Worm (Caenorhabditis elegans): ENCODE results near the gene srx-36.

The srx-36 gene

ce11 chrV:7138320-7138719 lies 7.4 kb upstream of the srx-36 start, which contains the start of gene str-112:
TSS of gene str-112 (minus strand) at chrV:7138420.
- no peak for TF ChIP-seq unc-62 (GFP tag; optimal IDR thresholded peaks at IDR 0.05)

ce11 chrV:7136859-7137258 lies 6.0 kb upstream of the srx-36 start:
- no peak for TF ChIP-seq unc-62 (GFP tag; optimal IDR thresholded peaks at IDR 0.05)

- no peak for TF ChIP-seq unc-62 (GFP tag; optimal IDR thresholded peaks at IDR 0.05)
These were observed 3.1 kb upstream of the srx-36 start, which contains the start of gene F10D2.16 for ce11 chrV:7133963-7134362. TSS of gene F10D2.16 (plus strand) at chrV:7134263.

- no peak for TF ChIP-seq unc-62 (GFP tag; optimal IDR thresholded peaks at IDR 0.05)
These were observed 1.4 kb upstream of the srx-36 start, which contains the start of gene sre-10 for ce11 chrV:7132248-7132647. TSS of gene sre-10 (plus strand) at chrV:7132548.

DNA sequence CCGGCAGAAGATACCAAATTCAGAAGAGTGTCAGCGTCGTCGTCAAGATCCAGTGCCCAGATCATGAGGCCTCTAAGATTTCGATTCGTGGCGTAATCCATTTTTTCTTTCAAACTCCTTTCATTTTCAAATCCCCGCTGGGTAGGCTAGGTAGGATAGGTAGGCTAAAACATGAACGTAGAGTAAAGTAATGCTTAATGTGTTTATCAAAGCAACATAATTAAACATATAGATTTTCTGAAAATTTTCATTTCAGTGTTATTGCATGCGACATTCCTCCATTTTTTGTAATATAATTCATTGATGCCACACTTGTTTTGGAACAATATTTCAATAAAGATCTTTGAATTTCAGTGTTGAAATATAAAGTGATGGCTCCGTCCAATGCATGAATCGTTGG lies 1.4 kb downstream of the srx-36 start, which contains the start of gene T01C4.8:
TSS of gene T01C4.8 (minus strand) at position 101 of the 400 bp plus-strand sequence.
- TF ChIP-seq unc-62 (GFP tag; optimal IDR thresholded peaks at IDR 0.05): no peak

DNA sequence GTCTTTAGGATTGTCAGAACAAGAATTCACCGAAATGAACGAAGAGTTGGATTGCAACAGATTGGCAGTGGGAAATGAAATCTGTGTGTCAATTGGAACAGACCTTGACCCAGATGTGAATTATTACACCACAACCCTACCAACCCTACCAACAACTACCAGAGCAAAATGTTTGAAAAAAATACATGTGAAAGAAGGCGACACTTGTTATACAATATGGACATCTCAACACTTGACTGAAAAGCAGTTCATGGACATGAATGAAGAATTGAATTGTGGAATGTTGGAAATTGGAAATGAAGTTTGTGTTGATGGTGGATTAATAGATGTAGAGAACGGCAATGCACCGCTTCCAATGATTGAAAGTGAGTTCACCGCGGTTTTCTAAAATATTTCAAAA lies 6.9 kb downstream of the srx-36 start:
- no peak for TF ChIP-seq unc-62 (GFP tag; optimal IDR thresholded peaks at IDR 0.05)

DNA sequence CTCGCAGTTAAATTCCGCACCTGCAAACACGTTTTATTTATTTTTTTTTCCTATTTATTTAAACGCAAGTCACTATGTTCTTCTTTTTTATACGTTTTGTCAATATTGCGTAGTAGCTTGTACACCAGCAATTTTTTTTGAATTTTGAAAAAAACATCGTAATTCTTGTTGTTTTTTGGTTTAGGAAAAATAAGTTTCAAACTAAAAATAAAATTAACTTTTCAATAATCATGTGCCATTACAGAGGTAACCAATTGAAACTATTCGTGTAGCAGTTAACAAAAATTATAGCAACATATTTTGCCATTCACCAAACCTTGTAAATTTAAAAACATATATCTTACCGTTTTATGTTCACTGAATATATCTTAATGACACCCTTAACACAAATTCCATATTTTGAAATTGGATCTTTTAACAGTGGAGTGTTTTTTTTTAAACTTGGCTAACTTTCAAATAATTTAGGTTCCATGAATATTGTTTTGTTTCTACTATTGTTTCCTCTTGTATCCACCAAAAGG lies 7.6 kb downstream of the srx-36 start, which contains the start of gene lmd-5:
TSS of gene lmd-5 (plus strand) at position 471 of the 521 bp plus-strand sequence.
- TF ChIP-seq unc-62 (GFP tag; optimal IDR thresholded peaks at IDR 0.05): no peak

DNA sequence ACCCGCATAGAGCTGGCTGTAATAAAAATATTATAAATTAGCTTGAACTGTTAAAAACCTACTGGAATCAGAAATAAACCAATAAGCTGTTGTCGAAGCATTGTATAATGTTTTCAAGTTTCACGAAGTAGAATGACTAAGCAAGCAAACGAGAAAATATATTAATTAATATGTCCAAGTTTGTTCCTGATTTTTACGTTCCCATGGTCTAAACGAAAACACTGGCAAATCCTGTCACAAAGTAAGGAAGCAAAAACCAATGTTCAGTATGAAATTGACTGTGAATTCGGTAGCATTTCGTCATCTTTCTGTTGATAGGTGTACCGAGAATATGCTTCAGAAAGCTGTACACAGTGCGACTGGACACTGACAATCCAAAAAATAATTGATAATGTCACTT lies 10.7 kb downstream of the srx-36 start, which contains the start of gene srx-34:
TSS of gene srx-34 (minus strand) at position 101 of the 400 bp plus-strand sequence.
- no peak for TF ChIP-seq unc-62 (GFP tag; optimal IDR thresholded peaks at IDR 0.05)

DNA sequence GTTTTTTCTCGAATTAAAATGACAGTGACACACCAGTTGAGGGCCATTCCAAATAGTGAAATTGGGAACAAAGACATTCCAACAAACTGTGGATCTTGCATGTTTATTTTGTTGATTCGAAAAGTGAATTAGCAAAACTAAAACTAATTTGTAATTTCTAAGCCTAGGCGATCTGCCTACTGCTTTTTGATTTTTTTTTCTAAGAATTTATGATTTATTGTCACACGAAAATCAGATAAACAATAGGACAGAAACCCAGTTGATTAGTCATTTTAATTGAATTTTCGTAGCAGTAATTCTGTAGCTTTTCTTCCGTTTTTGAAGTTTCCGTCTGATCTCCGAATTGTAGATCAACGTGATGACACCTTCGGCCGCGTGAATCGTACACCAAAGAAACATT lies 12.1 kb downstream of the srx-36 start, which contains the start of gene srx-33:
TSS of gene srx-33 (minus strand) at position 101 of the 400 bp plus-strand sequence.
- no peak for TF ChIP-seq unc-62 (GFP tag; optimal IDR thresholded peaks at IDR 0.05)

- TF ChIP-seq unc-62 (GFP tag; optimal IDR thresholded peaks at IDR 0.05): no peak
These were observed 18.7 kb downstream of the srx-36 start for ce11 chrV:7112223-7112622.

- TF ChIP-seq unc-62 (GFP tag; optimal IDR thresholded peaks at IDR 0.05): no peak
These were observed 19.6 kb downstream of the srx-36 start for ce11 chrV:7111276-7111675.

- TF ChIP-seq unc-62 (GFP tag; optimal IDR thresholded peaks at IDR 0.05): no peak
These were observed 20.5 kb downstream of the srx-36 start for ce11 chrV:7110370-7110769.

ce11 chrV:7106499-7107152 lies 24.2 kb downstream of the srx-36 start:
- TF ChIP-seq unc-62 (GFP tag; optimal IDR thresholded peaks at IDR 0.05): no peak

- TF ChIP-seq unc-62 (GFP tag; optimal IDR thresholded peaks at IDR 0.05): no peak
These were observed 27.6 kb downstream of the srx-36 start, which contains the start of gene odr-2 for ce11 chrV:7103247-7103646. TSS of gene odr-2 (plus strand) at chrV:7103547.

DNA sequence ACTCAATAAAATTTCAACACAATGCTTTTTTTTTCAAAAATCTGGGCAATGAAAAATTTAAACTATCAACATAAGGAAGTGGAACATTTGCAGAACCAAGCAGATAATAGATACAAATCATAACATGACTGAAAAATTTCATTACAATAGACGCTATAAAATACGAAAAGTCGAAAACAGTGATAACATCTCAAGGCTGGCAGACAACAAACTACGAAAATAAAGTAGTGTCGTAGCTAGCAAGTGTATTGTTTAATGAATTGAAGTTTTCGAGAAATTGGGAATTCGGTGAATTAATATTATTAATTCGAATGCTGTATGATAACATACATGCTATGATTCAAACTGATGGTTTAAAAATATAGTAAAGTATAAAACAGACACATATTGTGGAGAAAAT lies 34.1 kb downstream of the srx-36 start:
- TF ChIP-seq unc-62 (GFP tag; optimal IDR thresholded peaks at IDR 0.05): no peak

ce11 chrV:7096129-7096730 lies 34.6 kb downstream of the srx-36 start:
- no peak for TF ChIP-seq unc-62 (GFP tag; optimal IDR thresholded peaks at IDR 0.05)

All from whole organism, dauer.